Worm (Caenorhabditis elegans): ENCODE measurements around the gene C46A5.4.
A peak's percentile ranks its signal among the peaks of the same experiment; 100 is the strongest.

The C46A5.4 gene

DNA sequence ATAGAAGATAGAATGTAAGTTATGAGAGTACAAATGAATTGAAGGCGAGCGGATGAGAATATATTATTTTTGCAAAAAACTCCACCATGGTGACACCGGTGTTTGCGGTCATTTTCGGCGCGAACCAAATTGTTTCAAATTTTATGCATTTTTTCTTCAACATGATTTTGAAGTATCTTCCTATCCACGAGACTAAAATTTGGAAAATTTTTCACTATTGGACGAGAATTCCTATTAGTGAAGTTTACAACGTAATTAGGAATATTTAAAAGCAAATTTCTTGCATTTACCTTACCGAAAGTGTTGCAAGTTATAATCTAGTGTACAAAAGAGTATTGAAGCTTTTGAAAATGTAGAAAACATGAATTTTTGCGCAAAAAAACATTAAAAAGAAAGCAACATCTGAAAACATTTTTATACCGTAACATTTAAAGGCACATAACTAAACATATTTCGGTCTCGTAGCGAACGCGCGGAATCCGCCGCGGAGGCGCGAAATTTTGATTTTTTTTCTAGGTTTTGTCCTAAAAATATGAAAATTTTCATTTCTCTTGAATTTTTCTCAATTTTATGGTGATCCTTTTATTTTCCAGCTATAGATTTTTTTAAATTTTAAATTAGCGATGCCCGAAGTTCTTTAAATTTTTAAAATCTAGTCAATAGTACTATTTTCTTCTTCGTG, 39.4 kb upstream of the C46A5.4 start, which contains the start of gene sgo-1:
TSS of gene sgo-1 (minus strand) at position 51 of the 682 bp plus-strand sequence.
- TF ChIP-seq lim-6 (tag; optimal IDR thresholded peaks at IDR 0.05) (no peak), unc-86 (tag; optimal IDR thresholded peaks at IDR 0.05) (no peak), ceh-6 (GFP tag; optimal IDR thresholded peaks at IDR 0.05) (no peak), ref-2 (tag; optimal IDR thresholded peaks at IDR 0.05) (no peak), ceh-24 (tag; optimal IDR thresholded peaks at IDR 0.05) (no peak), dve-1 (tag; optimal IDR thresholded peaks at IDR 0.05) (no peak), ceh-45 (GFP tag; IDR thresholded peaks at IDR 0.05) (no peak), ceh-19 (GFP tag; optimal IDR thresholded peaks at IDR 0.05) (no peak), lin-11 (tag; optimal IDR thresholded peaks at IDR 0.05) (no peak), unc-55 (GFP tag; optimal IDR thresholded peaks at IDR 0.05) (no peak), ets-4 (tag; optimal IDR thresholded peaks at IDR 0.05) (no peak), ztf-16 (tag; optimal IDR thresholded peaks at IDR 0.05) (no peak), pat-9 (tag; optimal IDR thresholded peaks at IDR 0.05) (no peak), K02D7.2 (tag; optimal IDR thresholded peaks at IDR 0.05) (no peak), ceh-30 (tag; optimal IDR thresholded peaks at IDR 0.05) (no peak)

DNA sequence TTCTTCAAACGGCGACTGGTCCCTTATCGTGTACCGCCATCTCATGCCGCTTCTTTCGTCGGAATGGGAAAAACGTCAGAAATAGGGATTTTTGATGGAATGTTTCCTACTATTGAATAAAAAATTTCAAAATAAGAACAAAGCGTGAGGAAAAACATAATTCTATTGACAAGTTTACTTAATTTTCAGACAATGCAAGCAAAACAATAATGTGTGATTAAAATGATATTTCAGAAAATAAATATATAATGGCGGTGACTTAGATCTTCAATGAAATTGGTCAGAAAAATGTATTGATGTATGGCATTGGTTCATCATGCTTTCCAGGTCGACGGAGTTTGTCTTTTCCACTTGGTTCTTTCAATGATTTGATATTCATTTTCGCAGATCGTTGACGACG, 37.6 kb upstream of the C46A5.4 start, which contains the start of gene ntp-1:
TSS of gene ntp-1 (minus strand) at position 101 of the 400 bp plus-strand sequence.
- TF ChIP-seq ztf-16 (tag; optimal IDR thresholded peaks at IDR 0.05) (no peak), eyg-1 (tag; optimal IDR thresholded peaks at IDR 0.05) (no peak), syd-9 (tag; optimal IDR thresholded peaks at IDR 0.05) (no peak), unc-42 (tag; optimal IDR thresholded peaks at IDR 0.05) (no peak), tbx-2 (tag; optimal IDR thresholded peaks at IDR 0.05) (no peak), dmd-4 (tag; optimal IDR thresholded peaks at IDR 0.05; ENCODE audit: borderline replicate concordance) (no peak), fkh-6 (tag; optimal IDR thresholded peaks at IDR 0.05) (no peak), rnt-1 (tag; optimal IDR thresholded peaks at IDR 0.05) (no peak), unc-55 (GFP tag; optimal IDR thresholded peaks at IDR 0.05) (no peak), pat-9 (tag; optimal IDR thresholded peaks at IDR 0.05) (no peak), lin-11 (tag; optimal IDR thresholded peaks at IDR 0.05) (no peak), ceh-19 (GFP tag; optimal IDR thresholded peaks at IDR 0.05) (no peak), ceh-30 (tag; optimal IDR thresholded peaks at IDR 0.05) (no peak), dve-1 (tag; optimal IDR thresholded peaks at IDR 0.05) (no peak)

DNA sequence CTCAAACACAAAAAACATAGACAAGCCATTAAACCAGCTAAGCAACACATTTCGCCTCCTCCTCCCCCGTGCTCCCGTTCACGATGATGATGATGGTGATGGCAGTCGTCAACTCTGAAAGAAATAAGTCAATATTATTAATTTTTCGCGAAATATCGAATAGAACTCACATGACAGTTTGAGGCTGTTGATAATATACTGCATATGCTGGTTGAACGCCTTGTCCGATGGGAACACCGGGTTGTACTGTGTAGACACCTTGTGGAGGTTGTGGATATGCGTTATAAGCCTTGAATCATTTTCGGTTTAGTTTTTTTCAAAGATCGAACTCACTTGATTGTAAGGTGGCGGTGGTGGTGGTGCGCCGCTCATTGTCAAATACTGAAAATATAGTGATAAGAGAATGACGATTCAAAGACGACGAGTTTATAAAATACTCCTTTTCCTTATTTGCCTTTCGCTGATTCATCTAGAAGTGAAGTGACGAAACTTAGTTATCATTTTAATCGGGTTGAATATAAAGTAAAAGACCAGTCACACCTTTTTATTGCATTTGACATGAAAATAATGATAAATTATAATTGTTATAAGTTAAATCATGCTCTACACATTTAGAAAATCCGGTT, 34.8 kb upstream of the C46A5.4 start, which contains the start of gene C33H5.13:
TSS of gene C33H5.13 (minus strand) at position 443 of the 626 bp plus-strand sequence.
- TF ChIP-seq gmeb-2 (tag; optimal IDR thresholded peaks at IDR 0.05) (no peak), pat-9 (tag; optimal IDR thresholded peaks at IDR 0.05) (no peak), lim-6 (tag; optimal IDR thresholded peaks at IDR 0.05) (no peak), ceh-22 (tag; optimal IDR thresholded peaks at IDR 0.05) (no peak), mec-3 (tag; optimal IDR thresholded peaks at IDR 0.05; ENCODE audit: borderline replicate concordance) (no peak), syd-9 (tag; optimal IDR thresholded peaks at IDR 0.05) (no peak), hlh-8 (tag; optimal IDR thresholded peaks at IDR 0.05) (no peak), ceh-30 (tag; optimal IDR thresholded peaks at IDR 0.05) (no peak), rnt-1 (tag; optimal IDR thresholded peaks at IDR 0.05) (no peak), C38D4.7 (GFP tag; optimal IDR thresholded peaks at IDR 0.05) (no peak)

DNA sequence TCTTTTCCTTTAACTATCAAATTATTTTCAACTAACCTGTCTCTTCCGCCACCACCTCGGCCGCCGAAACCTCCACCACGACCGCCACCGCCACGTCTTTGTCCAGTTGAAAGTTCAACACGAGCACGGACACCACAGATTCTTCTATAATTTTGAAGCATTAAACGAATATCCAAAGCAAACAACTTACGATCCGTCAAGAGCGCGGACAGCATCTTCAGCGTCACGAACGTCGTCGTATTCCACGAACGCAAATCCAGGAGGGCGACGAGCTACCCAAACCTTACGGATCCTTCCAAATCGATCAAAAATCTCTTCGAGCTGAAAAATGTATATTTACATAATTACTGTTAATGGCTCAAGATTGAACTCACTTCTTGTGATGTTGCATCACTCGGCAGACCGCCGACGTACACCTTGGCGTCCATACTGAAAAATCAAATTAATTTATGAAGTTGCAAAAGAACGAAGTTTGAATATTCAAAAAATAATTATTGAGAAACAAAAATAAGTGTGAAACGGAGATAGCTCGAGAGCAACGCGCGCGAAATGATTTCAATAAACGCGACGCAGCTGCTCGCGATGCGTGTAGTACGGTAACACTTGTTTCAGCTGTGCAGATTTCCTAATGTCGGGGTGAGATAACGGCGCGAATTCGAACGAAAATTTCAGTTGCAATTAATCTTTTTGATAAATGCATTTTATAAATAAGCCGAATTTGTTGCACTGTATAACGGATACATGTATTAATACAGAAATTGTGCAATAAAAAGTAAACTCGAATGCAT, 33.9 kb upstream of the C46A5.4 start, which contains the start of gene rsp-6:
TSS of gene rsp-6 (minus strand) at position 429 of the 788 bp plus-strand sequence.
- TF ChIP-seq gmeb-2 (tag; optimal IDR thresholded peaks at IDR 0.05) (no peak), ceh-22 (tag; optimal IDR thresholded peaks at IDR 0.05) (no peak), syd-9 (tag; optimal IDR thresholded peaks at IDR 0.05) (no peak), rnt-1 (tag; optimal IDR thresholded peaks at IDR 0.05) (no peak), tbx-7 (tag; optimal IDR thresholded peaks at IDR 0.05) (no peak), odd-2 (tag; optimal IDR thresholded peaks at IDR 0.05) (no peak), ceh-45 (GFP tag; IDR thresholded peaks at IDR 0.05) (no peak), ceh-31 (tag; optimal IDR thresholded peaks at IDR 0.05) (peak; percentile 82), npax-4 (tag; optimal IDR thresholded peaks at IDR 0.05) (no peak), T23F11.4 (GFP tag; optimal IDR thresholded peaks at IDR 0.05) (no peak), K09A11.1 (tag; optimal IDR thresholded peaks at IDR 0.05; ENCODE audit: insufficient read depth) (no peak), hlh-8 (tag; optimal IDR thresholded peaks at IDR 0.05) (no peak), mec-3 (tag; optimal IDR thresholded peaks at IDR 0.05; ENCODE audit: borderline replicate concordance) (no peak), elt-2 (tag; optimal IDR thresholded peaks at IDR 0.05) (peak; percentile 73), pha-2 (tag; optimal IDR thresholded peaks at IDR 0.05) (no peak), sdc-2 (tag; optimal IDR thresholded peaks at IDR 0.05) (no peak), pag-3 (tag; optimal IDR thresholded peaks at IDR 0.05; ENCODE audit: borderline replicate concordance) (no peak), nfya-1 (tag; optimal IDR thresholded peaks at IDR 0.05) (peak; percentile 95), C08G9.2 (tag; optimal IDR thresholded peaks at IDR 0.05) (no peak), ceh-48 (tag; optimal IDR thresholded peaks at IDR 0.05) (peak; percentile 9), dve-1 (tag; optimal IDR thresholded peaks at IDR 0.05) (peak; percentile 75), che-1 (tag; optimal IDR thresholded peaks at IDR 0.05) (no peak)
